Worm (Caenorhabditis elegans): Measurements from ENCODE around the gene Y56A3A.33.

DNA sequence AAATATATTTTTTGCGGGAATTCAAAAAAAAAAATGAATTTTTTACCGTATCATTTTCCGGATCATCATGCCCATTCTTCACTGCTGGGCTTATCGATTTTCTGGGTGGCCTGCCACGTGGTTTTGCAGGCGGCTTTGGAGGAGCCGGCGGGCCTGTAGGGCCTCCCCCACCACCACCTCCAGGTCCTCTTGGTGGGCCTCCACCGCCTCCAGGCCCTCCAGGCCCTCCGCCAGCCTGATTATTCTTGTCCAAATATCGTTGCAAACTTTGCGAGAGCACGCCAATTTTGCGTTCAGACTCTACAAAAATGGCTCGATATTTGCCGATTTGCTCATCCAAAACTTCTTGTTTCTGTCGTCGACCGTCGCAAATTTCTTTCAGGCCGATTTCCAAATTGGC lies 51.6 kb downstream of the Y56A3A.33 start:
- TF ChIP-seq ces-1 (GFP tag; optimal IDR thresholded peaks at IDR 0.05), result no peak
- no peak for TF ChIP-seq pha-4 (tag; optimal IDR thresholded peaks at IDR 0.05)
- TF ChIP-seq snpc-4 (tag; optimal IDR thresholded peaks at IDR 0.05), result no peak
- TF ChIP-seq unc-62 (GFP tag; optimal IDR thresholded peaks at IDR 0.05), result no peak
